Fruit fly (Drosophila melanogaster): ENCODE data around the gene CG31191.
A peak's percentile ranks its signal among the peaks of the same experiment; 100 is the strongest.

DNA sequence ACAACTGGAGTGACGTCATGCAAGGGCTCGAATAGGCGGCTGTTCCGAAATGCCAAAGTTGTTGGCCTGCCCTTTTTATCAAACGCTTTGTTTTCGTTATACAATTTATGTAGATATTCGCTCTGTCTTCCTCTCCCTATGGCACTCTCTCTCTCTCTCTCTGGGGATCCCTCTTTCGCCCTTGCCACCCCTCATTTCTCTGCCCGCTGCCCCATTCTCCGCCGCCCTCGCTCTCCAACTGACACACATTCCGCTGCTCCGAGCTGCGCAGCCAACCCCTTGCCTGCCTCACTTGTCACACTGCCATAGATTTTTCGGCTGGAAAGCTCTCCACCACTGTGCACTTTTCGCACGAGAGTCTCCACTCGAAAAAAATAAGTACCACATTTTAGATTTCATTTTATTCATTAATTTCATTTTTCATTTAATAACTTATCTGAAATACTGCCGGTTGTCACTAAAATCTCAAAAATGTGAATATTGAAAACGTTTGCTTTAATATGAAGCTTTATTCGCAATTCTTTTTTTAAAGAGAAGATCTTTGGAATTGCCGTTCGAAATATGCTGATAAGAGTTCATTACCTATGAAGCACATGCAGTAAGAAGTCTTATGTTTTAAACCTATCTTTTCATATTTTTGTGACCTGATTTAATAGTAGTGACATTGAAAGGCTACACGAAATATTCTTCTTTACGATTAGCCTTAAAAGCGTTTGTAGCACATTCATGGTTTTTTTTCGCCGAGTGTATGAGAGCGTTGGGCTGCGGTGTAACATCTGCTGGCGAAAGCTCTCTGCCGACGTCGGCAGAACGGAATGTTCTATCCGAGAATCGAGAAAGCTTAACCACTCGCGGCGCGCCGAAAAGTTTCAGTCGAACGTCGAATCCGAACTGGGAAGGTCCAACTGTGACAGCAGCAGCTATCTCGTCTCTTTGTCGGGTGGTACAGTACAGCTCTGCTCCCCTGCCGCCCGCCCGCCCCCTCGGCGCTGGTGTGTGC is 11.8 kb upstream of the CG31191 start:
- TF ChIP-seq EcR (GFP tag; optimal IDR thresholded peaks at IDR 0.05) (no peak), psq (optimal IDR thresholded peaks at IDR 0.05) (no peak), Dll (optimal IDR thresholded peaks at IDR 0.05) (peak; percentile 88), usp (GFP tag; optimal IDR thresholded peaks at IDR 0.05) (no peak)

Data from whole organism.